Worm (Caenorhabditis elegans) whole organism, L4/young adult: ENCODE data around the gene Y57A10B.6.

Source experiments
- W03F9.2 ChIP-seq: fragments of 150-350 bp; optimal IDR thresholded peaks from 2 replicates; lab custom pipeline; 2014; ENCODE audit warnings: missing biosample characterization, missing genetic modification characterization
- dao-5 ChIP-seq: sonication (generic microtip); optimal IDR thresholded peaks from 2 replicates; lab custom pipeline; 2016; ENCODE audit warnings: missing genotype, missing genetic modification characterization, moderate library complexity, missing compliant biosample characterization
- him-1 ChIP-seq: sonication (generic microtip); optimal IDR thresholded peaks from 2 replicates; lab custom pipeline; 2016; ENCODE audit warnings: missing genotype, missing genetic modification reagents, missing genetic modification characterization, missing compliant biosample characterization

DNA sequence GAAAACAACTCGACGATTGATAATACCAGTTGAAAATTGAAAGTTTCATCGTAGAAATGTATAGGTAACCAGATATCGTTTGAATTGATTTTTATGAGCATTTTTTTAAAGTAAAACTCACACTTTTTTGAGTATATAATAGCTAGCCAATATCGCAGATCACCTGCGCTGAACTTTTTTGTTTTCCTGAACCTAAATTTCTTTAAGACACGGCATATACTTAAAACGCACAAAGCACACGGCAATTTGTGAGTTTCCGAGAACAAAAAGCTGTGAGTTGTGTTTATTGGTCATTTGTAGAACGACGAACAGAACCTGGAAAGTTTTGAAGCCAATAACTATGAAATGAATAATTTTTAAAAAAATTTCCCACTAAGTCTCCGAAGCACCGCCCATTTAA is 11.9 kb downstream of the Y57A10B.6 start, which contains the start of gene sre-29:
- TF ChIP-seq W03F9.2 (tag; lab: Kevin White, UChicago) (no peak), him-1 (tag; lab: Kevin White, UChicago) (no peak), dao-5 (tag; lab: Kevin White, UChicago) (no peak)
